Fruit fly (Drosophila melanogaster): ENCODE measurements around the gene Atf3.

DNA sequence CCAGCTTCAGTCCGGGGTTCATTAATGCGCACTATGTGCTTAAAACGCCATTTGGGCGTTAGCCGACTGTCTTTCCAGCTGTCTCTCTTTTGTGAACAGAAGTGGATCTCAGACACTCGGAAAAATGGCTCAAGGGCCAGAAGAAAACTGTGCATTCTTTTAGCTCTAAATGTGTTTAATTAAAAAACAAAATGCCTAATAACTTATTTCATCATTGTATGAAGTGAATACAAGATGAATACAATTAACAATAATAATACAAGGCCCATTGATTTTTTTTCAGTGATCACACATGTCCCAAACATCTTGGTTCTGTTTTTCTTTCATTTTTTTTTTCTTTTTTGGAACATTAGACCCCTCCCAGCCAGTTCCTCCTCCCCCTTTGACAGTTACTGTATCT is 2.2 kb downstream of the Atf3 start:
- TF ChIP-seq h (GFP tag; optimal IDR thresholded peaks at IDR 0.05), result no peak
- TF ChIP-seq psq (GFP tag; optimal IDR thresholded peaks at IDR 0.05), result no peak
- TF ChIP-seq foxo (GFP tag; optimal IDR thresholded peaks at IDR 0.05), result peak in 1 of 2 experiments; percentile 8
- TF ChIP-seq OdsH (GFP tag; optimal IDR thresholded peaks at IDR 0.05), result no peak
